Fruit fly (Drosophila melanogaster) whole organism, embryonic: Measurements from ENCODE around the gene CG5157.

Experiments
- Awh ChIP-seq: fragments of 200-800 bp; sonication (Bioruptor generic); IDR thresholded peaks from 2 replicates; pipeline ENCODE4, ENCODE4 v1.3.6; 2022; ENCODE audit warnings: missing biosample characterization, missing genetic modification characterization
- C15 ChIP-seq: fragments of 200-800 bp; sonication (Bioruptor generic); IDR thresholded peaks from 3 replicates; pipeline ENCODE4 v1.3.6; 2022; ENCODE audit warnings: missing biosample characterization, missing genetic modification characterization
- CG11093 ChIP-seq: fragments of 200-800 bp; sonication (Bioruptor generic); IDR thresholded peaks from 3 replicates; pipeline ENCODE4 v1.3.6; 2022; ENCODE audit warnings: missing biosample characterization, missing genetic modification characterization
- CG13894 ChIP-seq: fragments of 200-800 bp; sonication (Bioruptor generic); optimal IDR thresholded peaks from 3 replicates; lab custom pipeline; 2018; ENCODE audit warnings: missing biosample characterization, mild to moderate bottlenecking, missing genetic modification characterization, moderate library complexity
- CG14441 ChIP-seq: fragments of 200-800 bp; sonication (Bioruptor generic); IDR thresholded peaks from 2 replicates; pipeline ENCODE4 v1.3.6; 2022; ENCODE audit warnings: missing biosample characterization, missing genetic modification characterization
- CG15011 ChIP-seq: fragments of 200-800 bp; sonication (Bioruptor generic); optimal IDR thresholded peaks from 3 replicates; lab custom pipeline; 2018; ENCODE audit warnings: missing biosample characterization, mild to moderate bottlenecking, missing genetic modification characterization
- CG15601 ChIP-seq: fragments of 200-800 bp; sonication (Bioruptor generic); optimal IDR thresholded peaks from 3 replicates; lab custom pipeline; 2019; ENCODE audit warnings: missing biosample characterization, mild to moderate bottlenecking, missing genetic modification characterization, moderate library complexity
- CG16815 ChIP-seq: fragments of 200-800 bp; sonication (Bioruptor generic); optimal IDR thresholded peaks from 3 replicates; lab custom pipeline; 2017; ENCODE audit warnings: missing biosample characterization, mild to moderate bottlenecking, missing genetic modification characterization
- CG18476 ChIP-seq: fragments of 200-800 bp; sonication (Bioruptor generic); optimal IDR thresholded peaks from 2 replicates; lab custom pipeline; 2016; ENCODE audit warnings: missing biosample characterization, mild to moderate bottlenecking, missing genetic modification characterization
- CG18599 ChIP-seq: fragments of 200-800 bp; sonication (Bioruptor generic); optimal IDR thresholded peaks from 3 replicates; lab custom pipeline; 2017; ENCODE audit warnings: missing biosample characterization, missing genetic modification characterization, mild to moderate bottlenecking, moderate library complexity, missing genetic modification reagents
- CG32767 ChIP-seq: fragments of 200-800 bp; sonication (Bioruptor generic); IDR thresholded peaks from 2 replicates; pipeline ENCODE4 v1.3.6; 2022; ENCODE audit warnings: missing biosample characterization, missing genetic modification characterization
- CG34224 ChIP-seq: fragments of 200-800 bp; sonication (Bioruptor generic); IDR thresholded peaks from 3 replicates; pipeline ENCODE4 v1.3.6; 2022; ENCODE audit warnings: missing biosample characterization, missing genetic modification characterization; ENCODE audit not compliant: partially characterized antibody
- CG3838 ChIP-seq: fragments of 200-800 bp; sonication (Bioruptor generic); optimal IDR thresholded peaks from 3 replicates; lab custom pipeline; 2016; ENCODE audit warnings: missing biosample characterization, missing genetic modification characterization
- CG4282 ChIP-seq: fragments of 200-800 bp; sonication (Bioruptor generic); optimal IDR thresholded peaks from 2 replicates; lab custom pipeline; 2016; ENCODE audit warnings: missing biosample characterization, missing genetic modification characterization
- CG4707 ChIP-seq: fragments of 200-800 bp; sonication (Bioruptor generic); optimal IDR thresholded peaks from 2 replicates; lab custom pipeline; 2018; ENCODE audit warnings: missing biosample characterization, mild to moderate bottlenecking, missing genetic modification characterization, moderate library complexity
- CG6654 ChIP-seq: fragments of 200-800 bp; sonication (Bioruptor generic); optimal IDR thresholded peaks from 2 replicates; lab custom pipeline; 2017; ENCODE audit warnings: missing biosample characterization, mild to moderate bottlenecking, missing genetic modification characterization
- CG7556 ChIP-seq: fragments of 200-800 bp; sonication (Bioruptor generic); optimal IDR thresholded peaks from 2 replicates; lab custom pipeline; 2017; ENCODE audit warnings: missing biosample characterization, mild to moderate bottlenecking, missing genetic modification characterization
- CG7987 ChIP-seq: fragments of 200-800 bp; sonication (Bioruptor generic); optimal IDR thresholded peaks from 2 replicates; lab custom pipeline; 2018; ENCODE audit warnings: missing biosample characterization, mild to moderate bottlenecking, missing genetic modification characterization, moderate library complexity
- HmgD ChIP-seq: fragments of 200-800 bp; sonication (Bioruptor generic); optimal IDR thresholded peaks from 3 replicates; lab custom pipeline; 2016; ENCODE audit warnings: missing biosample characterization, missing genetic modification characterization
- Hr51 ChIP-seq, 2 experiments: fragments of 200-800 bp; sonication (Bioruptor generic); optimal IDR thresholded peaks; 2 replicates in 1 of 2; 3 replicates in 1 of 2; lab custom pipeline; 2016 to 2018; ENCODE audit warnings: missing biosample characterization in 2 of 2, missing genetic modification characterization in 2 of 2, mild to moderate bottlenecking in 1 of 2, moderate library complexity in 1 of 2
- Lpt ChIP-seq: fragments of >200 bp; optimal IDR thresholded peaks from 2 replicates; lab custom pipeline; 2018; ENCODE audit warnings: missing biosample characterization, missing genetic modification characterization
- Med ChIP-seq: fragments of 200-800 bp; sonication (Bioruptor generic); peaks from one replicate; lab custom pipeline; 2016; ENCODE audit warnings: missing biosample characterization, missing genetic modification characterization, mild to moderate bottlenecking, inconsistent platforms, moderate library complexity
- NFAT ChIP-seq: fragments of 200-800 bp; sonication (Bioruptor generic); IDR thresholded peaks from 2 replicates; pipeline ENCODE4 v1.3.6; 2022; ENCODE audit warnings: missing biosample characterization, missing genetic modification characterization
- Oli ChIP-seq: fragments of 200-800 bp; sonication (Bioruptor generic); optimal IDR thresholded peaks from 2 replicates; lab custom pipeline; 2018; ENCODE audit warnings: missing biosample characterization, mild to moderate bottlenecking, missing genetic modification characterization, moderate library complexity
- Rfx ChIP-seq: fragments of 200-800 bp; sonication (Bioruptor generic); IDR thresholded peaks from 2 replicates; pipeline ENCODE4 v1.3.6; 2022; ENCODE audit warnings: missing biosample characterization, missing genetic modification characterization
- Six4 ChIP-seq: fragments of 200-800 bp; sonication (Bioruptor generic); optimal IDR thresholded peaks from 2 replicates; lab custom pipeline; 2016; ENCODE audit warnings: missing biosample characterization, missing genetic modification characterization
- Spps ChIP-seq: fragments of 200-800 bp; sonication (Bioruptor generic); optimal IDR thresholded peaks from 2 replicates; lab custom pipeline; 2018; ENCODE audit warnings: missing biosample characterization, mild to moderate bottlenecking, missing genetic modification characterization
- Xbp1 ChIP-seq: fragments of 200-800 bp; sonication (Bioruptor generic); optimal IDR thresholded peaks from 3 replicates; lab custom pipeline; 2016; ENCODE audit warnings: missing biosample characterization, mild to moderate bottlenecking, missing genetic modification characterization
- ash1 ChIP-seq: fragments of 200-800 bp; sonication (Bioruptor generic); optimal IDR thresholded peaks from 2 replicates; lab custom pipeline; 2018; ENCODE audit warnings: missing biosample characterization, mild to moderate bottlenecking, missing genetic modification characterization
- bowl ChIP-seq: fragments of 200-800 bp; sonication (Bioruptor generic); IDR thresholded peaks from 2 replicates; pipeline ENCODE4 v1.3.6; 2022; ENCODE audit warnings: missing biosample characterization, missing genetic modification characterization
- danr ChIP-seq: fragments of 200-800 bp; sonication (Bioruptor generic); IDR thresholded peaks from 2 replicates; pipeline ENCODE4 v1.3.6; 2022; ENCODE audit warnings: missing biosample characterization, missing genetic modification characterization
- ftz-f1 ChIP-seq: fragments of 200-800 bp; sonication (Bioruptor generic); optimal IDR thresholded peaks from 2 replicates; lab custom pipeline; 2016; ENCODE audit warnings: missing biosample characterization, missing genetic modification characterization
- gce ChIP-seq: fragments of 200-800 bp; sonication (Bioruptor generic); IDR thresholded peaks from 3 replicates; pipeline ENCODE4 v1.3.6; 2022; ENCODE audit warnings: missing biosample characterization, missing genetic modification characterization
- gfzf ChIP-seq: fragments of 200-800 bp; sonication (Bioruptor generic); optimal IDR thresholded peaks from 2 replicates; lab custom pipeline; 2016; ENCODE audit warnings: missing biosample characterization, mild to moderate bottlenecking, missing genetic modification characterization, moderate library complexity
- gsb-n ChIP-seq: fragments of 200-800 bp; sonication (Bioruptor generic); optimal IDR thresholded peaks from 3 replicates; lab custom pipeline; 2018; ENCODE audit warnings: missing biosample characterization, mild to moderate bottlenecking, missing genetic modification characterization
- hbn ChIP-seq: fragments of 200-800 bp; sonication (Bioruptor generic); IDR thresholded peaks from 2 replicates; pipeline ENCODE4 v1.3.6; 2022; ENCODE audit warnings: missing biosample characterization, missing genetic modification characterization; ENCODE audit not compliant: partially characterized antibody
- ken ChIP-seq: fragments of 200-800 bp; sonication (Bioruptor generic); IDR thresholded peaks from 3 replicates; pipeline ENCODE4 v1.3.6; 2022; ENCODE audit warnings: missing biosample characterization, missing genetic modification characterization
- lbe ChIP-seq: fragments of 200-800 bp; sonication (Bioruptor generic); optimal IDR thresholded peaks from 2 replicates; lab custom pipeline; 2016; ENCODE audit warnings: missing biosample characterization, mild to moderate bottlenecking, missing genetic modification characterization
- luna ChIP-seq: fragments of 200-800 bp; sonication (Bioruptor generic); optimal IDR thresholded peaks from 2 replicates; lab custom pipeline; 2016; ENCODE audit warnings: missing biosample characterization, missing genetic modification characterization
- nau ChIP-seq: fragments of 200-800 bp; sonication (Bioruptor generic); optimal IDR thresholded peaks from 3 replicates; lab custom pipeline; 2017; ENCODE audit warnings: missing biosample characterization, mild to moderate bottlenecking, missing genetic modification characterization, missing genetic modification reagents
- pfk ChIP-seq: fragments of 200-800 bp; sonication (Bioruptor generic); optimal IDR thresholded peaks from 2 replicates; lab custom pipeline; 2018; ENCODE audit warnings: missing biosample characterization, mild to moderate bottlenecking, missing genetic modification characterization, moderate library complexity
- pros ChIP-seq: fragments of 200-800 bp; sonication (Bioruptor generic); optimal IDR thresholded peaks from 3 replicates; lab custom pipeline; 2019; ENCODE audit warnings: missing biosample characterization, mild to moderate bottlenecking, missing genetic modification characterization, moderate library complexity
- psq ChIP-seq: fragments of 200-800 bp; sonication (Bioruptor generic); optimal IDR thresholded peaks from 2 replicates; lab custom pipeline; 2017; ENCODE audit warnings: missing biosample characterization, missing genetic modification characterization
- sc ChIP-seq, 3 experiments: fragments of >200 bp in 2 of 3; fragments of 200-800 bp in 1 of 3; sonication (Bioruptor generic) in 1 of 3; optimal IDR thresholded peaks; 2 replicates in 2 of 3; 3 replicates in 1 of 3; lab custom pipeline; 2017; ENCODE audit warnings: mild to moderate bottlenecking in 1 of 3, missing biosample characterization in 1 of 3, missing genetic modification characterization in 1 of 3, missing genetic modification reagents in 1 of 3
- sd ChIP-seq: fragments of 200-800 bp; sonication (Bioruptor generic); optimal IDR thresholded peaks from 3 replicates; lab custom pipeline; 2018; ENCODE audit warnings: missing biosample characterization, mild to moderate bottlenecking, missing genetic modification characterization, moderate library complexity
- sens-2 ChIP-seq: fragments of 200-800 bp; sonication (Bioruptor generic); IDR thresholded peaks from 2 replicates; pipeline ENCODE4 v1.3.6; 2022; ENCODE audit warnings: missing biosample characterization, missing genetic modification characterization
- tio ChIP-seq: fragments of 200-800 bp; sonication (Bioruptor generic); optimal IDR thresholded peaks from 2 replicates; lab custom pipeline; 2017; ENCODE audit warnings: missing biosample characterization, missing genetic modification characterization, inconsistent platforms
- trem ChIP-seq: fragments of 200-800 bp; optimal IDR thresholded peaks from 3 replicates; lab custom pipeline; 2019; ENCODE audit warnings: missing biosample characterization, mild to moderate bottlenecking, missing genetic modification characterization, moderate library complexity

The CG5157 gene

DNA sequence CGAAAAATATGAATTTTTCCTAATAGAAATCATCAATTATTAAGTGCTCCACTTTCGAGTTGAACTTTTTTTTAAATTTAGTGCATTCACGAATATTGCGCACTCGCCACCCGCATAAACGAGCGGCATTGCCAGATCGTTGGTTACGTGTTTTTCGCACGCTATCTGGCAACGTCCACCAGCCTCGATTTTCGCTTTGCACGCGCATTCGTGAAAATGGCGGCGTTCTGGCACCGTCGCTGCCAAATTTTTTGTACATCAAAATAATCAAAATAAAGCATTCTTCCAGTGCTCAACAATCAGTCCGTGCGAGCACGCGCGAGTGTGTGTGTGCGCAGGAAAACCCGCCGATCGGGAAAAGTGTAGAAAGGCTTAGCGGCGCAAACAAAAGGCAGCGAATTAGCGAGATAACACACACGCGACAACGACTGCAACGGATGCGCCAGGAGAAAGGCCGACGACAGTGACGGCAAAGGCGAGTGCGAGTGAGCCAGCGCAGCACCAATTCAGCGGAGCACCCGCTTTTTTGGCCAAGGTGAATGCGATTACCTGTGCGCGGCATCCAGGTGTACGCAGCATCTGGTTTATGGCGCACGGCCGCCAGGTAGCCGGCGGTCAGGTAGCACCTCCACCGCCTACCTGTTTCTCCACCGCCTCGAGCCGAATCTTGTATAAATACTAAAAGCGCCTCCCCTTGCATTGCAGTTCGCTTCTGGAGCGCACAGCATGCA, 23.9 kb downstream of the CG5157 start (continued):
- TF ChIP-seq ash1 (GFP tag; lab: Kevin White, UChicago) (peak; percentile 0), gce (peak; percentile 53; the same call in 1 of the 3 replicates), CG15601 (peak; percentile 70), luna (GFP tag; lab: Kevin White, UChicago) (peak; percentile 79), NFAT (peak; percentile 69), Awh (peak; percentile 72), CG4707 (GFP tag; lab: Kevin White, UChicago) (no peak), gsb-n (tag; lab: Kevin White, UChicago) (no peak), HmgD (GFP tag; lab: Kevin White, UChicago) (peak; percentile 74), CG7987 (GFP tag; lab: Kevin White, UChicago) (peak; percentile 86), CG3838 (peak; percentile 46), Hr51 (GFP tag; optimal IDR thresholded peaks at IDR 0.05; lab: Kevin White, UChicago) (peak in 1 of 2 experiments; percentile 76), sc (optimal IDR thresholded peaks at IDR 0.05; lab: Kevin White, UChicago) (no peak), sc (GFP tag; optimal IDR thresholded peaks at IDR 0.05; lab: Kevin White, UChicago) (peak; percentile 0), psq (GFP tag; lab: Kevin White, UChicago) (peak; percentile 91), hbn (GFP tag; lab: Robert Waterston, UW) (peak; percentile 34; the same call in 1 of the 2 replicates), sd (tag; lab: Kevin White, UChicago) (no peak), CG15011 (GFP tag; lab: Kevin White, UChicago) (no peak), nau (GFP tag; lab: Kevin White, UChicago) (no peak), sens-2 (GFP tag; lab: Robert Waterston, UW) (0 out of 2 replicates have a peak, but pooled peaks have one; percentile 50), Spps (tag; lab: Kevin White, UChicago) (no peak), CG18476 (GFP tag; lab: Kevin White, UChicago) (peak; percentile 72), CG7556 (GFP tag; lab: Kevin White, UChicago) (peak; percentile 86), pfk (GFP tag; lab: Kevin White, UChicago) (peak; percentile 58), CG34224 (peak; percentile 53), CG4282 (peak; percentile 75), ken (GFP tag; lab: Robert Waterston, UW) (peak; percentile 87), CG32767 (peak; percentile 59; the same call in 1 of the 2 replicates), CG14441 (GFP tag; lab: Robert Waterston, UW) (peak; percentile 77), lbe (GFP tag; lab: Kevin White, UChicago) (peak; percentile 94), danr (GFP tag; lab: Robert Waterston, UW) (peak; percentile 49; the same call in 1 of the 2 replicates), CG11093 (GFP tag; lab: Robert Waterston, UW) (peak; percentile 57; the same call in 1 of the 3 replicates), pros (GFP tag; lab: Kevin White, UChicago) (no peak), ftz-f1 (GFP tag; lab: Kevin White, UChicago) (peak; percentile 81), CG6654 (GFP tag; lab: Kevin White, UChicago) (no peak), tio (GFP tag; lab: Kevin White, UChicago) (no peak), Lpt (GFP tag; lab: Kevin White, UChicago) (no peak), CG16815 (peak; percentile 57), CG13894 (tag; lab: Kevin White, UChicago) (no peak), C15 (GFP tag; lab: Robert Waterston, UW) (peak; percentile 68; the same call in 1 of the 3 replicates), CG18599 (GFP tag; lab: Kevin White, UChicago) (no peak), bowl (no peak), Rfx (GFP tag; lab: Robert Waterston, UW) (peak; percentile 90), Oli (tag; lab: Kevin White, UChicago) (peak; percentile 65), Xbp1 (GFP tag; lab: Kevin White, UChicago) (peak; percentile 89), Med (GFP tag; lab: Kevin White, UChicago) (peak; percentile 98), trem (tag; lab: Kevin White, UChicago) (peak; percentile 59), gfzf (no peak), Six4 (GFP tag; lab: Kevin White, UChicago) (peak; percentile 76)
